Worm (Caenorhabditis elegans) whole organism, L4 larva: Measurements from ENCODE around the gene F28H6.6.

Source experiments
- aha-1 ChIP-seq: fragments of 150-350 bp; peaks from one replicate; lab custom pipeline; 2014; ENCODE audit warnings: missing biosample characterization, missing genetic modification characterization
- nhr-237 ChIP-seq: sonication (generic microtip); optimal IDR thresholded peaks from 2 replicates; lab custom pipeline; 2017; ENCODE audit warnings: missing biosample characterization, missing genetic modification characterization

DNA sequence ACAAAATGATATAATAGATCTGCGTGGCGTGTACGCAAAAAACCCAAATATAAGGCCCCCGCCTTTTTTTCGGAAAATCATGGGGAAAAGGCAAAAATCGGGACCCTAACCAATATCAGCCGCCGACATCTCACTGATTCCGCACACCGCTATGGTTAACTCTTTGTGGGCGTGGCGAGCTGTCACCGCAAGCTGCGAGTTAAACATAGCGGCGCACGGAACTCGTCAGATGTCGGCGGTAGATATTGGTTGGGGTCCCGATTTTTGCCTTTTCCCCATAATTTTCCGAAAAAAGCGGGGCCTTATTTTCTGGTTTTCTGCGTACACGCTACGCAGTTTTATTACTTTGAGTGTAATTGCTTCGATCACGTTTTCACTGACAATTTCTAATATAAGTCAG is 6.9 kb downstream of the F28H6.6 start:
- TF ChIP-seq aha-1 = no peak
- no peak for TF ChIP-seq nhr-237 (tag; lab: Kevin White, UChicago)
